Fruit fly (Drosophila melanogaster) whole organism, prepupa: Measurements from ENCODE around the gene CG3473.

Experiments
- CG4318 ChIP-seq: fragments of 200-800 bp; sonication (Bioruptor generic); optimal IDR thresholded peaks from 3 replicates; lab custom pipeline; 2017; ENCODE audit warnings: missing biosample characterization, mild to moderate bottlenecking, missing genetic modification characterization
- CG7368 ChIP-seq: fragments of 200-800 bp; sonication (Bioruptor generic); optimal IDR thresholded peaks from 3 replicates; lab custom pipeline; 2016; ENCODE audit warnings: missing biosample characterization, missing genetic modification characterization
- CG8319 ChIP-seq: fragments of 200-800 bp; sonication (Bioruptor generic); optimal IDR thresholded peaks from 3 replicates; lab custom pipeline; 2016; ENCODE audit warnings: missing biosample characterization, missing genetic modification characterization
- CG8632 ChIP-seq: fragments of 200-800 bp; sonication (Bioruptor generic); optimal IDR thresholded peaks from 3 replicates; lab custom pipeline; 2016; ENCODE audit warnings: missing biosample characterization, missing genetic modification characterization
- Eip75B ChIP-seq: fragments of 200-800 bp; sonication (Bioruptor generic); optimal IDR thresholded peaks from 3 replicates; lab custom pipeline; 2016; ENCODE audit warnings: missing biosample characterization, missing genetic modification characterization
- OdsH ChIP-seq: fragments of 200-800 bp; sonication (Bioruptor generic); optimal IDR thresholded peaks from 3 replicates; lab custom pipeline; 2016; ENCODE audit warnings: missing biosample characterization, missing genetic modification characterization
- esn ChIP-seq: fragments of 200-800 bp; sonication (Bioruptor generic); optimal IDR thresholded peaks from 2 replicates; lab custom pipeline; 2016; ENCODE audit warnings: missing biosample characterization, mild to moderate bottlenecking, missing genetic modification characterization, moderate library complexity
- fd85E ChIP-seq: fragments of 200-800 bp; sonication (Bioruptor generic); optimal IDR thresholded peaks from 3 replicates; lab custom pipeline; 2016; ENCODE audit warnings: missing biosample characterization, missing genetic modification characterization
- ss ChIP-seq, 2 experiments: fragments of 200-800 bp; sonication (Bioruptor generic); optimal IDR thresholded peaks; 2 replicates in 1 of 2; 3 replicates in 1 of 2; lab custom pipeline; 2017 to 2018; ENCODE audit warnings: mild to moderate bottlenecking in 2 of 2, missing biosample characterization in 2 of 2, missing genetic modification characterization in 2 of 2, moderate library complexity in 1 of 2

- TF ChIP-seq Eip75B (GFP tag; lab: Kevin White, UChicago), result peak; percentile 19
- peak; percentile 26 for TF ChIP-seq esn
- no peak for TF ChIP-seq CG7368
- TF ChIP-seq CG4318 (GFP tag; lab: Kevin White, UChicago), result no peak
- no peak for TF ChIP-seq fd85E
- TF ChIP-seq OdsH, result peak; percentile 14
- TF ChIP-seq CG8319, result no peak
- TF ChIP-seq CG8632 (GFP tag; lab: Kevin White, UChicago), result peak; percentile 10
- no peak for TF ChIP-seq ss (GFP tag; optimal IDR thresholded peaks at IDR 0.05; lab: Kevin White, UChicago)
Measured at dm6 chr2L:14569301-14569700, 5.8 kb upstream of the CG3473 start.
